Worm (Caenorhabditis elegans) whole organism, midembryonic: ENCODE data around the gene duo-1.

ENCODE experiments used
- T22C8.4 ChIP-seq: fragments of 200-800 bp; sonication (Bioruptor generic); IDR thresholded peaks from 2 replicates; pipeline ENCODE4 v1.3.6; 2022; ENCODE audit warnings: missing genetic modification characterization, missing compliant biosample characterization
- cog-1 ChIP-seq: sonication (generic microtip); optimal IDR thresholded peaks from 2 replicates; lab custom pipeline; 2016; ENCODE audit warnings: missing genetic modification characterization, missing compliant biosample characterization
- flt-1 ChIP-seq: fragments of 200-800 bp; sonication (Bioruptor generic); IDR thresholded peaks from 2 replicates; pipeline ENCODE4 v1.3.6; 2022; ENCODE audit warnings: missing genetic modification characterization, missing compliant biosample characterization
- klf-2 ChIP-seq: fragments of 200-800 bp; sonication (Bioruptor generic); conservative IDR thresholded peaks from 2 replicates; pipeline ENCODE4 v1.3.6; 2022; ENCODE audit warnings: missing genetic modification reagents, missing genetic modification characterization, missing compliant biosample characterization
- med-1 ChIP-seq: sonication (generic microtip); optimal IDR thresholded peaks from 2 replicates; lab custom pipeline; 2017; ENCODE audit warnings: missing genetic modification characterization, mild to moderate bottlenecking, missing compliant biosample characterization, antibody characterized with exemption, missing genetic modification reagents; ENCODE audit not compliant: insufficient read depth
- ref-1 ChIP-seq: fragments of 200-800 bp; sonication (Bioruptor generic); conservative IDR thresholded peaks from 2 replicates; pipeline ENCODE4 v1.3.6; 2022; ENCODE audit warnings: missing genetic modification reagents, missing genetic modification characterization, missing compliant biosample characterization
- tab-1 ChIP-seq: fragments of 200-800 bp; sonication (Bioruptor generic); IDR thresholded peaks from 2 replicates; pipeline ENCODE4 v1.3.6; 2022; ENCODE audit warnings: missing genetic modification characterization, missing compliant biosample characterization
- ztf-23 ChIP-seq: fragments of 200-800 bp; sonication (Bioruptor generic); IDR thresholded peaks from 2 replicates; pipeline ENCODE4 v1.3.6; 2022; ENCODE audit warnings: missing genetic modification reagents, missing genetic modification characterization, missing compliant biosample characterization
- ztf-29 ChIP-seq: fragments of 200-800 bp; sonication (Bioruptor generic); IDR thresholded peaks from 2 replicates; pipeline ENCODE4 v1.3.6; 2022; ENCODE audit warnings: missing genetic modification reagents, missing genetic modification characterization, missing compliant biosample characterization

duo-1 gene

DNA sequence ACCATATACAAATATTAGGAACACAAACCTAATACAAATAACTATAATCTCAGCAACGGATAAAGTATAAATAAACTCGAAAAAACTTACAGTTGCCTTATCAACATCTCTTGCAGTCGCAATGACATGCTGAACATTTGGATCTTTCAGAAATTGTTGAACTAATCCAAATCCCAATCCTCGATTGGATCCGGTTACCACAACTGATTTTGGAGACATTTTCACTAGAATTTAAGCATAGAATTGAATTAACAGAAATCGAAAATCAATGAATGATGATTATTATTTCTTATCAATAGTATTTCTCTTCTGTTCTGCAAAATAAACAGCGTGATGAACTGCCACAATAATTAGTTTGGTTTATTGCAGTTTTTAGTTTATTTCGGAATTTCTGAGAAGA is 34.2 kb upstream of the duo-1 start, which contains the start of the genes C55A6.11 and C55A6.7:
Gene C55A6.11, plus strand, starts transcription at position 301 of the 400 bp plus-strand sequence.
Gene C55A6.7, minus strand, starts transcription at position 316 of the 400 bp plus-strand sequence.
- TF ChIP-seq flt-1 (GFP tag; lab: Robert Waterston, UW), result no peak
- TF ChIP-seq tab-1 (GFP tag; lab: Robert Waterston, UW), result no peak
- no peak for TF ChIP-seq klf-2 (GFP tag; lab: Robert Waterston, UW)
- TF ChIP-seq med-1 (GFP tag; lab: Kevin White, UChicago), result no peak
- no peak for TF ChIP-seq ref-1 (GFP tag; lab: Robert Waterston, UW)
- TF ChIP-seq ztf-29 (GFP tag; lab: Robert Waterston, UW), result no peak
- no peak for TF ChIP-seq ztf-23 (GFP tag; lab: Robert Waterston, UW)
- TF ChIP-seq T22C8.4, result no peak

DNA sequence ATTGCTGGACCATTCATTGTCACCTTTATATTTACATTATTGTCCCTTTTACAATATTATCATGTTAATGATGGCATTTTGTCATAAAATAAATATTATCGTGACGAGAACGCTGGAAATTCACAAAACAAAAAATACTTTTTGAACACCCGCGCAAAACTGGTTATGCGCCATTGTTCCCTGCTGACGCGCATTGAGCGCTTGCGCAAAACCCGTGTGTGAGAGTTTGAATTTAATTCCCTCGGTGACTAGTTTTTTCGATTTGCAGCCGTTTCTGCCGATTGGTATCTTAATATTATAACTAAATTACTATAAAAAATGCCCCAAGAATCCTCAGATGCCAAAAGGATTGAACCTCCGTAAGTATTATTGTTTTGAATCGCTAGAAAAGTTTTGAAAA is 33.0 kb upstream of the duo-1 start, which contains the start of gene pafo-1:
Gene pafo-1, plus strand, starts transcription at position 256 of the 400 bp plus-strand sequence.
- TF ChIP-seq ref-1 (GFP tag; lab: Robert Waterston, UW) (no peak), cog-1 (peak; percentile 52), ztf-23 (GFP tag; lab: Robert Waterston, UW) (peak; percentile 78), flt-1 (GFP tag; lab: Robert Waterston, UW) (peak; percentile 67; the same call in 1 of the 2 replicates), tab-1 (GFP tag; lab: Robert Waterston, UW) (peak; percentile 30; the same call in 1 of the 2 replicates), med-1 (GFP tag; lab: Kevin White, UChicago) (peak; percentile 27), T22C8.4 (no peak; the same call in 1 of the 2 replicates)

DNA sequence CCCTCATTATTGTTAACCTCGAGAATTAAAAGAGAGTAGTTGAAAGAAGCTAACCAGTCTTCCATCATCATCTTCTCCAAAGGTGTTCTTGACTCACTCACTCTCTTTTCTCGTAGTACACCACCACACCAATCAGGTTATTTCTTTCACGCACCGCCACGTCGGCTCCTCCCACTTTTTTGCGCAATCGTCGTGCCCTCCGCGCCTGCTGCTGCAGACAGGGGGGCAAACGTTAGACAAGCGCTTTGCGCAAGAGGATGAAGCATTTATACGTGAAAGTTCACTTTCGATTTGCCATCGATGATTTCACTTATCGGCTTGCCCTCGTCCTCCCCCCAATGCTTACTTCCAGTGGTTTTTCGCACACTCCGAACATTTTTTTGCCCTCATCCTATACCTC is 29.1 kb upstream of the duo-1 start:
- no peak for TF ChIP-seq med-1 (GFP tag; lab: Kevin White, UChicago)
- no peak for TF ChIP-seq ztf-29 (GFP tag; lab: Robert Waterston, UW)
- no peak for TF ChIP-seq ref-1 (GFP tag; lab: Robert Waterston, UW)
- no peak for TF ChIP-seq flt-1 (GFP tag; lab: Robert Waterston, UW)
- TF ChIP-seq klf-2 (GFP tag; lab: Robert Waterston, UW), result no peak
- TF ChIP-seq ztf-23 (GFP tag; lab: Robert Waterston, UW), result no peak
- no peak for TF ChIP-seq T22C8.4
- TF ChIP-seq tab-1 (GFP tag; lab: Robert Waterston, UW), result no peak
- no peak for TF ChIP-seq cog-1

DNA sequence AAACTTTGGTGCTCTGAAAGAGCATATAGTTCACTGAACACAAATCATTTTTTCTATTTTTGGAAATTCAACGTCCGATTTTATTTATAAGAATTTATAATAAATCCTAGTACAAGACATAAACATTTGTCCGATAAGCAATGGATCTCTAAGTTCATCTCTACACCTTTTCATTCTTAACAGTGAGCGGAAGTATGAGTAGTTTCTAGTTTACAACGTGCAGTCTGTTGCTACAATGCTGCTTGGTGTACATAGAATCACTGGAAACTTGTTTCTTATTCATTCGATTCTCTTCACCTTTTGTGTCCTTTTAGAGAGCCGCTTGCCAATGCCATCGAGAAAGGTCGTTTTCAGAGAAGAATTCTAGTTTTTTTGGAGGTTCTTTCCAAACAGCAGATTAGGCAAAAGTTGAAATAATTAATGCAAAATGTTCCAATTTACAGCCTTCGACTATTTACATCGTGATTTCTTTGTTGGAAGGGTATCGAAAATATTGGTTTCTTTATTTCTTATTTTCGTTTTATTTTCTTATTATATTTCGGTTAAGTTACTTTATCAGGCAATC is 27.4 kb upstream of the duo-1 start:
- TF ChIP-seq T22C8.4 (no peak), med-1 (GFP tag; lab: Kevin White, UChicago) (no peak), cog-1 (no peak), klf-2 (GFP tag; lab: Robert Waterston, UW) (no peak), tab-1 (GFP tag; lab: Robert Waterston, UW) (no peak), ztf-23 (GFP tag; lab: Robert Waterston, UW) (no peak), ztf-29 (GFP tag; lab: Robert Waterston, UW) (no peak), flt-1 (GFP tag; lab: Robert Waterston, UW) (no peak), ref-1 (GFP tag; lab: Robert Waterston, UW) (no peak)

DNA sequence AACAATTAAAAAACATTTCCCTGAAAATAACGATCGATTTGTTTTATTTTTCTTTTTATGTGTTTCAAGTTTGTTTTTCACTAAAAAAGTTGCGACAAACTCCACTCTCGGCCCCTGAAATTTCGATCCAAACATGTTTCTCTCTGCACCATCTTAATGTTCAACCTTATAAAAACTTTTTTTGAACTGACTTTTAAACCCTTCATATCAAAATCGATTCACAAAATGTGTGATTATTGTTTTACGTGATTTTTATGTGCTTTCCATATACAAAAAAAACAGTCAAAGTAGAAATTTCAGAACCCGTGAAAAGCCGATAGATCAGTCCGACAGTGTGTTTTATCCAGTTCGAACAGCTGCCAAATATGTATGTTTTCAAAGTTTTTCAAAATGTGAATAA is 26.9 kb upstream of the duo-1 start, which contains the start of gene ccch-1:
Gene ccch-1, plus strand, starts transcription at position 301 of the 400 bp plus-strand sequence.
- no peak for TF ChIP-seq tab-1 (GFP tag; lab: Robert Waterston, UW)
- TF ChIP-seq ztf-29 (GFP tag; lab: Robert Waterston, UW), result no peak

DNA sequence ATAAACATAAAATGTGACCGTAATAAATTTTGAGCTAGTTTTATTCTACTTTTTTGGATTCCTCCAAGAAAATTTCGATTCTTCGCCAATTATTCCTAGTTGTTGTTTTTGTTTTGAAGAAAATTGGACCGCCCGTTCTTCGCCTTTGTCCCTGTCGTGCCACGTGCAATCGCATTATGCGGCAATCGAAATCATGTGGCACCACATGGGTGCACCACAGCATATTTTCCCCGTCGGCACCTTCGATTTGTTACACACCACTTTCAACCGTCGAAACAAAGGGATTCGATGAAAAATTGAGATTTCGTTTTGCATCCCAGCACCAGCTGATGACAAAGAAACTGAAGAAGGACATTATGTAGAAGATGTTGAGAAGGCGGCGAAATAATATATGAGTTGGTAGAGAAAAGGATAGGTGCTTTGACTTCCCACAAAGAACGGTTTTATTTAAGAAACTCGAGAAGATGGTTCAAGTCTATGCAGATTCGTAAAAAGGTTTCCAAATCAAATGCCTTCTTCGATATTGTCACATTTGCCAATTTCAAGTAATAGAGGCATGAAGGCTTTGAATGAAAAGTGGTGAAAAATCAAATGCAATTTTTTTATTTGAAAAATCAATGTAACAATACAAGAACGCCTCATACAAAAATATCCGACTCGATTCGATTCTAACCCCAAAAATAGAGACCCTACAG is 25.6 kb upstream of the duo-1 start:
- no peak for TF ChIP-seq ref-1 (GFP tag; lab: Robert Waterston, UW)
- no peak for TF ChIP-seq klf-2 (GFP tag; lab: Robert Waterston, UW)
- no peak for TF ChIP-seq flt-1 (GFP tag; lab: Robert Waterston, UW)
- TF ChIP-seq T22C8.4, result no peak
- no peak for TF ChIP-seq ztf-23 (GFP tag; lab: Robert Waterston, UW)
- no peak for TF ChIP-seq ztf-29 (GFP tag; lab: Robert Waterston, UW)
- no peak for TF ChIP-seq med-1 (GFP tag; lab: Kevin White, UChicago)
- TF ChIP-seq cog-1, result no peak

DNA sequence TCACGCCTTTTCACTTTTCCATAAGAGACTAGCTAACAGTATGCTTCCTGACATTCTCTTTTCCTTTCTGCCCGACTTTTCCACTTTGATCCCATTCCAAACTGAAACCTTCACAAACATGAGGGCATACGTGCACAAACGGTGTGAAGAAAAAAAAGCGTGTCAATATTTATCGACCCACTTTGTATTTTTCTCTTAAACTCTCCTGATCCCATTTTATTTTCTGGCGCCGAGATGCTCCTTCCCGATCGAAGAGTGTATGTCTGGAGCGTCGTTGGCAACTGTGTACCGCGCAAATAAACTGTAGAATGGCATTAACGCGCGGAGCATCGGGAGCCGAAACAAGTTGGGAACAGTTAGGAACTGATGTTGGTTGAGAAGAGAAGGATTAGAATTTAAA is 24.9 kb upstream of the duo-1 start:
- TF ChIP-seq tab-1 (GFP tag; lab: Robert Waterston, UW), result no peak
- TF ChIP-seq ref-1 (GFP tag; lab: Robert Waterston, UW), result no peak
- no peak for TF ChIP-seq ztf-23 (GFP tag; lab: Robert Waterston, UW)
- no peak for TF ChIP-seq ztf-29 (GFP tag; lab: Robert Waterston, UW)
- no peak for TF ChIP-seq klf-2 (GFP tag; lab: Robert Waterston, UW)
- TF ChIP-seq T22C8.4, result no peak
- no peak for TF ChIP-seq med-1 (GFP tag; lab: Kevin White, UChicago)
- TF ChIP-seq cog-1, result no peak
- no peak for TF ChIP-seq flt-1 (GFP tag; lab: Robert Waterston, UW)

DNA sequence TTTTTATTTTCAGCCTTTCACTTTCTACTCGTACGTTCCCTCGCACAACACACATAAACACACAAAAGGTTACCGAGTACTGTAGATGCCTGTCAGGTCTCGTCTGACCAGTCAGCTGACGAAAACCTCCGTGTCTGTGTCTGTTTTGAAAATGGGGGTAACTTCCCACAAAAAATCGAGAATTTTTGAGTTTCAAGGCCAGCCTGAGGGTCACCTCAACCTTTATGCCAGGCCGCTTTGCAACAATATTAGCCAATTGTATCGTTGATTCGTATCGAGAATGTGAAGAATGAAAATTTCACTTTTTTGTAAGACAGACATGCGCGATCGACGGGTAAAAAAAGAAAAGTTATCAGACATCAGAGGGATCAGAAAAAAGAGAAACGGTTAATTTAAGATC is 23.3 kb upstream of the duo-1 start:
- TF ChIP-seq cog-1 (no peak), ztf-23 (GFP tag; lab: Robert Waterston, UW) (no peak), klf-2 (GFP tag; lab: Robert Waterston, UW) (no peak), flt-1 (GFP tag; lab: Robert Waterston, UW) (no peak)

DNA sequence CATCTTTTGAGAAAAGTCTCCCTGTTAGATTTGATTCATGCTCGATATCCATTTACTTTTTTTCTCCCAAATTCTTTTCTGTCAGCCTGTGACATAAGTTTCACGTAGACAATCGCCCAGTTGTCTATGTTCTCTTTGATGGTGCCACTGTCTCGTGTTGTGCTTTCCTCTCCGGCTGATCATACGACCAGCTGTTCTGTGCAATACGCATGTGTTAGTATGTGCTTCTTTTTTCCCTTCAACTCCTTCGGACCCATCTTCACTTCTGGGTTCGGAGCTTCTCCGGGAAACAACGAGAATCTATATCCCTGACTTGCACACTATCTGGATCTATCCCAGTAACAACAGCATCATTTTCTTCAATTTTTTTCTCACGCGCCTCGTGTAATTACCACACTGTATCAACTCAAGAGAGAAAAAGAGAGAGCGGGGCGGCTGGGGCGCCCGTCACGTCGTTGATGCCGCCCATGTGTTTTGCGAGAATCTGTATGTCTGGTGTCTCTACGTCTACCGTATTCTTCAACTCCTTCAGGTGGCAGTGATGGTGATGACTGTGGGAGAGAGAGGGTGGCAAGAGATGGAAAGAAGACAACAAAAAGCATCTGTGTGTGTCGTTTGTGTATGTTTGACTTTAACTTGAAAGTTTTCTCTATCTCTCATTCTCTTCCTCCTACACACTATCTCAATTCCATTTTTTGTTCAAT is 22.4 kb upstream of the duo-1 start:
- TF ChIP-seq flt-1 (GFP tag; lab: Robert Waterston, UW), result no peak
- TF ChIP-seq T22C8.4, result no peak
- TF ChIP-seq ref-1 (GFP tag; lab: Robert Waterston, UW), result no peak
- TF ChIP-seq klf-2 (GFP tag; lab: Robert Waterston, UW), result no peak
- no peak for TF ChIP-seq tab-1 (GFP tag; lab: Robert Waterston, UW)
- TF ChIP-seq ztf-23 (GFP tag; lab: Robert Waterston, UW), result no peak
- no peak for TF ChIP-seq cog-1
- TF ChIP-seq med-1 (GFP tag; lab: Kevin White, UChicago), result no peak
- no peak for TF ChIP-seq ztf-29 (GFP tag; lab: Robert Waterston, UW)
